Worm (Caenorhabditis elegans) whole organism, mixed stage, embryonic: ENCODE results near the gene oac-40.

Experiments used
- blmp-1 ChIP-seq: fragments of 150-350 bp; optimal IDR thresholded peaks from 2 replicates; lab custom pipeline; 2014; ENCODE audit warnings: missing biosample characterization, missing genetic modification characterization
- ceh-39 ChIP-seq: fragments of 150-350 bp; optimal IDR thresholded peaks from 2 replicates; lab custom pipeline; 2014; ENCODE audit warnings: missing biosample characterization, missing genetic modification characterization
- ceh-83 ChIP-seq: fragments of 200-800 bp; sonication (Bioruptor generic); optimal IDR thresholded peaks from 2 replicates; lab custom pipeline; 2018; ENCODE audit warnings: mild to moderate bottlenecking, missing genetic modification characterization, missing compliant biosample characterization
- ces-1 ChIP-seq: fragments of 150-350 bp; optimal IDR thresholded peaks from 2 replicates; lab custom pipeline; 2014; ENCODE audit warnings: missing biosample characterization, missing genetic modification reagents, missing genetic modification characterization
- cnd-1 ChIP-seq: fragments of 200-800 bp; sonication (Bioruptor generic); optimal IDR thresholded peaks from 2 replicates; lab custom pipeline; 2018; ENCODE audit warnings: mild to moderate bottlenecking, missing genetic modification characterization, missing compliant biosample characterization
- drap-1 ChIP-seq: fragments of 200-800 bp; sonication (Bioruptor generic); optimal IDR thresholded peaks from 3 replicates; lab custom pipeline; 2018; ENCODE audit warnings: mild to moderate bottlenecking, missing genetic modification characterization, missing compliant biosample characterization
- elt-1 ChIP-seq: sonication (generic microtip); optimal IDR thresholded peaks from 2 replicates; lab custom pipeline; 2017; ENCODE audit warnings: missing genetic modification characterization, mild to moderate bottlenecking, missing compliant biosample characterization, antibody characterized with exemption, moderate library complexity, borderline replicate concordance; ENCODE audit not compliant: insufficient read depth
- elt-3 ChIP-seq: fragments of 150-350 bp; optimal IDR thresholded peaks from 2 replicates; lab custom pipeline; 2014; ENCODE audit warnings: missing biosample characterization, missing genetic modification characterization
- flh-1 ChIP-seq: fragments of 200-800 bp; sonication (Bioruptor generic); optimal IDR thresholded peaks from 2 replicates; lab custom pipeline; 2018; ENCODE audit warnings: mild to moderate bottlenecking, missing genetic modification characterization, moderate library complexity, missing compliant biosample characterization
- hlh-1 ChIP-seq: fragments of 150-350 bp; optimal IDR thresholded peaks from 2 replicates; lab custom pipeline; 2014; ENCODE audit warnings: missing biosample characterization, missing genetic modification reagents, missing genetic modification characterization
- lin-13 ChIP-seq: fragments of 150-350 bp; optimal IDR thresholded peaks from 2 replicates; lab custom pipeline; 2014; ENCODE audit warnings: missing biosample characterization, missing genetic modification characterization
- lin-32 ChIP-seq: fragments of 200-800 bp; sonication (Bioruptor generic); optimal IDR thresholded peaks from 2 replicates; lab custom pipeline; 2018; ENCODE audit warnings: mild to moderate bottlenecking, missing genetic modification characterization, missing compliant biosample characterization
- lsy-2 ChIP-seq: fragments of 150-350 bp; optimal IDR thresholded peaks from 2 replicates; lab custom pipeline; 2014; ENCODE audit warnings: missing biosample characterization, missing genetic modification characterization
- mab-5 ChIP-seq: fragments of 150-350 bp; optimal IDR thresholded peaks from 2 replicates; lab custom pipeline; 2014; ENCODE audit warnings: missing biosample characterization, missing genetic modification characterization
- mep-1 ChIP-seq: fragments of 150-350 bp; optimal IDR thresholded peaks from 2 replicates; lab custom pipeline; 2017; ENCODE audit warnings: missing biosample characterization, missing genetic modification reagents, missing genetic modification characterization, inconsistent platforms
- mls-2 ChIP-seq: sonication (generic microtip); optimal IDR thresholded peaks from 2 replicates; lab custom pipeline; 2016; ENCODE audit warnings: mild to moderate bottlenecking, missing genetic modification characterization, moderate library complexity, missing compliant biosample characterization
- nhr-237 ChIP-seq: fragments of 150-350 bp; optimal IDR thresholded peaks from 2 replicates; lab custom pipeline; 2014; ENCODE audit warnings: missing biosample characterization, missing genetic modification characterization
- pha-4 ChIP-seq: fragments of 150-350 bp; optimal IDR thresholded peaks from 2 replicates; lab custom pipeline; 2018; ENCODE audit warnings: missing biosample characterization, missing genetic modification reagents, missing genetic modification characterization
- sem-2 ChIP-seq: fragments of 200-800 bp; sonication (Bioruptor generic); optimal IDR thresholded peaks from 2 replicates; lab custom pipeline; 2018; ENCODE audit warnings: mild to moderate bottlenecking, missing genetic modification characterization, missing compliant biosample characterization
- snpc-4 ChIP-seq: fragments of 150-350 bp; optimal IDR thresholded peaks from 2 replicates; lab custom pipeline; 2014; ENCODE audit warnings: missing biosample characterization, missing genetic modification characterization
- sptf-1 ChIP-seq: sonication (generic microtip); optimal IDR thresholded peaks from 2 replicates; lab custom pipeline; 2017; ENCODE audit warnings: mild to moderate bottlenecking, missing genetic modification characterization, moderate library complexity, missing compliant biosample characterization
- tbx-8 ChIP-seq: fragments of 200-800 bp; sonication (Bioruptor generic); optimal IDR thresholded peaks from 2 replicates; lab custom pipeline; 2018; ENCODE audit warnings: mild to moderate bottlenecking, missing genetic modification characterization, moderate library complexity, missing compliant biosample characterization
- unc-120 ChIP-seq: sonication (generic microtip); optimal IDR thresholded peaks from 2 replicates; lab custom pipeline; 2017; ENCODE audit warnings: missing genetic modification characterization, missing compliant biosample characterization; ENCODE audit not compliant: poor library complexity, severe bottlenecking
- unc-39 ChIP-seq: fragments of 150-350 bp; optimal IDR thresholded peaks from 2 replicates; lab custom pipeline; 2014; ENCODE audit warnings: missing biosample characterization, missing genetic modification characterization
- zip-8 ChIP-seq: fragments of 150-350 bp; optimal IDR thresholded peaks from 2 replicates; lab custom pipeline; 2014; ENCODE audit warnings: missing biosample characterization, missing genetic modification characterization
- ztf-11 ChIP-seq: fragments of 150-350 bp; optimal IDR thresholded peaks from 2 replicates; lab custom pipeline; 2014; ENCODE audit warnings: missing biosample characterization, missing genetic modification characterization

oac-40 gene

ce11 chrV:8984783-8985182 is 31.8 kb upstream of the oac-40 start:
- TF ChIP-seq mab-5 (tag; lab: Kevin White, UChicago) (no peak), ceh-83 (GFP tag; lab: Kevin White, UChicago) (no peak), pha-4 (tag; lab: Kevin White, UChicago) (no peak), lin-32 (no peak), ceh-39 (tag; lab: Kevin White, UChicago) (no peak), snpc-4 (tag; lab: Kevin White, UChicago) (no peak), zip-8 (tag; lab: Kevin White, UChicago) (no peak), ces-1 (GFP tag; lab: Kevin White, UChicago) (no peak), unc-120 (tag; lab: Kevin White, UChicago) (no peak), blmp-1 (tag; lab: Kevin White, UChicago) (no peak)

- TF ChIP-seq flh-1 (GFP tag; lab: Kevin White, UChicago) = no peak
- no peak for TF ChIP-seq ceh-83 (GFP tag; lab: Kevin White, UChicago)
- no peak for TF ChIP-seq ces-1 (GFP tag; lab: Kevin White, UChicago)
- TF ChIP-seq lin-13 (tag; lab: Kevin White, UChicago) = no peak
- TF ChIP-seq hlh-1 (tag; lab: Kevin White, UChicago) = no peak
These were observed 30.8 kb upstream of the oac-40 start, which contains the start of gene str-85 for ce11 chrV:8985740-8986139. str-85 (minus strand) TSS chrV:8985840.

ce11 chrV:8988104-8988503 is 28.5 kb upstream of the oac-40 start, which contains the start of gene str-87:
str-87 (minus strand) TSS chrV:8988204.
- TF ChIP-seq pha-4 (tag; lab: Kevin White, UChicago) = no peak
- TF ChIP-seq drap-1 (GFP tag; lab: Kevin White, UChicago) = no peak
- TF ChIP-seq sem-2 (GFP tag; lab: Kevin White, UChicago) = no peak
- no peak for TF ChIP-seq blmp-1 (tag; lab: Kevin White, UChicago)
- no peak for TF ChIP-seq hlh-1 (tag; lab: Kevin White, UChicago)
- TF ChIP-seq elt-3 (tag; lab: Kevin White, UChicago) = no peak
- no peak for TF ChIP-seq ztf-11
- no peak for TF ChIP-seq mep-1 (tag; lab: Kevin White, UChicago)
- TF ChIP-seq unc-39 (tag; lab: Kevin White, UChicago) = no peak
- no peak for TF ChIP-seq mls-2 (tag; lab: Kevin White, UChicago)

- TF ChIP-seq elt-1 (no peak), tbx-8 (GFP tag; lab: Kevin White, UChicago) (no peak), lin-13 (tag; lab: Kevin White, UChicago) (no peak)
- TF ChIP-seq, all 35 proteins: peak for 0
These were observed 26.4 kb upstream of the oac-40 start, which contains the start of gene F59E11.7 for ce11 chrV:8990194-8990649. F59E11.7 (plus strand) TSS chrV:8990244.

- no peak for TF ChIP-seq lsy-2
- no peak for TF ChIP-seq cnd-1 (tag; lab: Kevin White, UChicago)
- no peak for TF ChIP-seq elt-3 (tag; lab: Kevin White, UChicago)
- TF ChIP-seq snpc-4 (tag; lab: Kevin White, UChicago) = no peak
- no peak for TF ChIP-seq elt-1
- TF ChIP-seq nhr-237 (tag; lab: Kevin White, UChicago) = no peak
- TF ChIP-seq sptf-1 (tag; lab: Kevin White, UChicago) = no peak
- TF ChIP-seq mep-1 (tag; lab: Kevin White, UChicago) = no peak
- no peak for TF ChIP-seq unc-39 (tag; lab: Kevin White, UChicago)
- no peak for TF ChIP-seq tbx-8 (GFP tag; lab: Kevin White, UChicago)
- TF ChIP-seq zip-8 (tag; lab: Kevin White, UChicago) = no peak
- TF ChIP-seq drap-1 (GFP tag; lab: Kevin White, UChicago) = no peak
- TF ChIP-seq, all 35 proteins: peak for 0
These were observed 24.9 kb upstream of the oac-40 start, which contains the start of gene F59E11.6 for ce11 chrV:8991679-8992078. F59E11.6 (plus strand) TSS chrV:8991789.

DNA sequence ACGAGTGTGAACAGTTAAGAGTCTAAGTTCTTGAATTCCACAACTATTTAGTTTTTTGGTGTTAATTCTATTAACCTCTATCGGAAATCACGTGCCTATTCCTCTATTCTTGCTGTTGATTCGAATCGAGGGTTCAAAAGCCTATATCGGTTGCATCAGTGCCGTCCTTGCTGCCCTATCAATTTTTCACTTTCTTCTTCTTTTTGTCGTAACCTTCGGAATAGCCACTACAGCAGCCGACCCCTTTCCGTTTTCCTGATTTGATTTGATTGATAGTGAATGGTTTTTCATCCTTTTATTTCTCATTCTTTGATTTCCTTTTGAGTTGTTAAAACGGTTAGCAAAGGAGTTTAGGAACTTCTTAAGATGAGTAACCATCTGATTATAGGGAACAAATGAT is 22.3 kb upstream of the oac-40 start:
- TF ChIP-seq unc-39 (tag; lab: Kevin White, UChicago) = no peak
- no peak for TF ChIP-seq sptf-1 (tag; lab: Kevin White, UChicago)
- no peak for TF ChIP-seq cnd-1 (tag; lab: Kevin White, UChicago)
- no peak for TF ChIP-seq flh-1 (GFP tag; lab: Kevin White, UChicago)
- no peak for TF ChIP-seq unc-120 (tag; lab: Kevin White, UChicago)
- TF ChIP-seq, all 35 proteins: peak for 0
